Worm (Caenorhabditis elegans) whole organism, young adult: ENCODE measurements around the gene Y39B6A.13.

Source experiments
- Y95B8A.8 ChIP-seq: fragments of 200-800 bp; sonication (Bioruptor generic); IDR thresholded peaks from 2 replicates; pipeline ENCODE4 v1.3.6; 2022; ENCODE audit warnings: missing genetic modification reagents, missing genetic modification characterization, missing compliant biosample characterization
- aptf-2 ChIP-seq: fragments of 200-800 bp; sonication (Bioruptor generic); conservative IDR thresholded peaks from 2 replicates; pipeline ENCODE4 v1.3.6; 2022; ENCODE audit warnings: missing genetic modification reagents, missing genetic modification characterization, missing compliant biosample characterization
- egrh-3 ChIP-seq: fragments of 200-800 bp; sonication (Bioruptor generic); IDR thresholded peaks from 2 replicates; pipeline ENCODE4 v1.3.6; 2022; ENCODE audit warnings: missing genetic modification reagents, missing genetic modification characterization, missing compliant biosample characterization
- ekl-4 ChIP-seq: fragments of 200-800 bp; sonication (Bioruptor generic); IDR thresholded peaks from 2 replicates; pipeline ENCODE4 v1.3.6; 2022; ENCODE audit warnings: missing genetic modification reagents, missing genetic modification characterization, missing compliant biosample characterization
- hmg-20 ChIP-seq: fragments of 200-800 bp; sonication (Bioruptor generic); IDR thresholded peaks from 2 replicates; pipeline ENCODE4 v1.3.6; 2022; ENCODE audit warnings: missing genetic modification reagents, missing genetic modification characterization, missing compliant biosample characterization
- let-607 ChIP-seq, 2 experiments: fragments of 200-800 bp in 1 of 2; sonication (Bioruptor generic) in 1 of 2; sonication (generic microtip) in 1 of 2; optimal IDR thresholded peaks; 2 replicates each; lab custom pipeline; 2016 to 2018; ENCODE audit warnings: mild to moderate bottlenecking in 2 of 2, missing compliant biosample characterization in 2 of 2, missing genetic modification characterization in 2 of 2, moderate library complexity in 2 of 2, missing genotype in 1 of 2
- lir-1 ChIP-seq: fragments of 200-800 bp; sonication (Bioruptor generic); conservative IDR thresholded peaks from 2 replicates; pipeline ENCODE4 v1.3.6; 2022; ENCODE audit warnings: missing genetic modification reagents, missing genetic modification characterization, missing compliant biosample characterization

DNA sequence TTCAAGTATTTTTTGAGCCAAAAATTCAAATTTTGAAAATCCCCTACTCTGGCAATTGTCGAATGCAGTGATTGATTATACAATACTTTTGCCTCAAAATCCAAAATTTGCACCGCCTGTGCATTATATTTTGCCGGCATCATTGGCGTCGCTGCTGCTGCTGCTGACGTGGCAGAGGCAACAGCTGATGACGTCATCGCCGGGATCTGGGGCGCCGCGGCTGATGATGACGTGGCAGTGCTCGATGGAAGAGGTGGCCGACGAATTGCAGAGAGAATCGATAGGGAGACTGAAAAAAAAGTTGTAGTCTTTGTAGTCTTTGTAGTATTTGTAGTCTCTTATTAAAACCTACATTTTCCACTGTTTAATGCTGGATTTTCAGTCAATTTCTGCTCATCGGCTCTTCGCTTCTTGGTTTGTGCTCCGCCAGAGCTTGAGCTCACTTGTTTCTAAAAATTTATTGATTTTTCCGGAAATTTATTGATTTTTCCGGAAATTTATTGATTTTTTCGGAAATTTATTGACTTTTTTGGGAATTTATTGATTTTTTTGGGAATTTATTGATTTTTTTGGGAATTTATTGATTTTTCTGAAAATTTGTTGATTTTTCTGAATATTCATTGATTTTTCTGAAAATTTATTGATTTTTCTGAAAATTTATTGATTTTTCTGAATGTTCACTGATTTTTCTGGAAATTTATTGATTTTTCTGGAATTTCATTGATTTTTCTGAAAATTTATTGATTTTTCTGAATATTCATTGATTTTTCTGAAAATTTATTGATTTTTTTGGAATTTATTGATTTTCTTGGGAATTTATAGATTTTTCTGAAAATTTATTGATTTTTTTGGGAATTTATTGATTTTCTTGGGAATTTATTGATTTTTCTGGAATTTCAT lies 1.8 kb upstream of the Y39B6A.13 start:
- TF ChIP-seq egrh-3 (GFP tag; lab: Robert Waterston, UW) (no peak), let-607 (tag; optimal IDR thresholded peaks at IDR 0.05; lab: Kevin White, UChicago) (no peak), hmg-20 (GFP tag; lab: Robert Waterston, UW) (no peak), lir-1 (GFP tag; lab: Robert Waterston, UW) (no peak), ekl-4 (GFP tag; lab: Robert Waterston, UW) (no peak), Y95B8A.8 (GFP tag; lab: Robert Waterston, UW) (no peak), aptf-2 (GFP tag; lab: Robert Waterston, UW) (no peak)
